Worm (Caenorhabditis elegans): ENCODE measurements around the gene grp-1.

Gene grp-1

ce11 chrIII:8129195-8129594 lies 43.7 kb downstream of the grp-1 start:
- no peak for TF ChIP-seq ceh-88 (GFP tag; IDR thresholded peaks at IDR 0.05)
- TF ChIP-seq hlh-17 (GFP tag; optimal IDR thresholded peaks at IDR 0.05; ENCODE audit: borderline replicate concordance), result no peak
- peak in 1 of 2 experiments; percentile 28 for TF ChIP-seq lsy-2 (tag; optimal IDR thresholded peaks at IDR 0.05)
- no peak for TF ChIP-seq nhr-20 (tag; optimal IDR thresholded peaks at IDR 0.05)
- no peak for TF ChIP-seq tlp-1 (tag; optimal IDR thresholded peaks at IDR 0.05)
- no peak for TF ChIP-seq aly-2 (tag; optimal IDR thresholded peaks at IDR 0.05)
- TF ChIP-seq nhr-19 (GFP tag; conservative IDR thresholded peaks at IDR 0.05), result no peak

DNA sequence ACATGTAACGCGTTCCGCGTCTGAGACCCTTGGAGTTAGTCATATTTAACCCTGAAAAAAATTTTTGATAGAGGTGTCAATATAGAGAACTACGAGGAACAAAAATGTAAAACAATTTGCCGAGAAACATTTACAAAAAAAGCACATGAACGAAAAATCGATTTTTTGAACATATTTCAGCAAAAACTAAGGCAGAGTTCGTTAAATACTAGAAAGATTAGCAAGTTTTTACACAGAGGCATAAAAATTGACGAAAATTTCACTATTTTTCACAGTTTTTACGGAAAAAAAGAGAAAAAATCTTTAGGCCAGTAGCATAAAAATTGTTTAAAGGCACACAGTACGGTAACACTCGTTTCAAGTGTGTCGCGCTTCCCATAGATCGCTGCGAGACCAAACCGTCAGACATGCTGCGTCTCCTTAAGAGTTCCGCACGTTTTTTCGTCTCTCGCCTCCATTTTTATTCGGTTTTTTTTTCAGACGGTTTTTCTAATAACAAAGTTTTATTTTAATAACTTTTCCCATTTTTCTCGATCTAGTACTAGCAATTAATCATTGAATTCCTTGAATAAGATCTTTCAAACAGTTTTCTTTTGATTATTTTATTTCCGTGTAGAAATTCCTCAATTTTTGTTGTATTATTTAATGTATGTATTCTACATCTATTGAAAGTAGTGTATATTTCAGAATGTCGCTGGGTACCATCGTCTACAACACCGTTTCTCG lies 44.8 kb downstream of the grp-1 start, which contains the start of the genes rpl-21 and C14B9.10:
rpl-21 (minus strand) TSS at position 51 of the 726 bp plus-strand sequence.
C14B9.10 (plus strand) TSS at position 676 of the 726 bp plus-strand sequence.
- peak in 2 of 6 experiments; percentile 41 to 73 for TF ChIP-seq elt-3 (tag; optimal IDR thresholded peaks at IDR 0.05)
- TF ChIP-seq fkh-10 (GFP tag; optimal IDR thresholded peaks at IDR 0.05), result no peak
- TF ChIP-seq xbp-1 (tag; optimal IDR thresholded peaks at IDR 0.05), result peak; percentile 81
- TF ChIP-seq nhr-90 (tag; optimal IDR thresholded peaks at IDR 0.05; ENCODE audit: poor library complexity), result peak; percentile 82
- no peak for TF ChIP-seq fkh-4 (tag; optimal IDR thresholded peaks at IDR 0.05; ENCODE audit: borderline replicate concordance)
- TF ChIP-seq nhr-84 (tag; optimal IDR thresholded peaks at IDR 0.05), result no peak
- TF ChIP-seq ceh-63 (GFP tag; optimal IDR thresholded peaks at IDR 0.05), result no peak
- TF ChIP-seq unc-86 (tag; optimal IDR thresholded peaks at IDR 0.05), result peak; percentile 74
- TF ChIP-seq isw-1 (GFP tag; IDR thresholded peaks at IDR 0.05), result peak; percentile 86
- peak; percentile 85 for TF ChIP-seq skn-1 (tag; optimal IDR thresholded peaks at IDR 0.05)
- peak; percentile 47; the same call in 1 of the 2 replicates for TF ChIP-seq ceh-88 (GFP tag; IDR thresholded peaks at IDR 0.05)
- no peak for TF ChIP-seq unc-62 (GFP tag; optimal IDR thresholded peaks at IDR 0.05)
- peak; percentile 87 to 91 for TF ChIP-seq efl-1 (optimal IDR thresholded peaks at IDR 0.05)
- TF ChIP-seq efl-1 (GFP tag; optimal IDR thresholded peaks at IDR 0.05 in 1 of 2), result peak; percentile 77 to 97
- no peak for TF ChIP-seq C34B4.2 (tag; optimal IDR thresholded peaks at IDR 0.05)
- TF ChIP-seq unc-30 (tag; optimal IDR thresholded peaks at IDR 0.05), result no peak
- TF ChIP-seq lin-13 (GFP tag; optimal IDR thresholded peaks at IDR 0.05), result peak; percentile 73
- peak; percentile 92 for TF ChIP-seq nhr-71 (tag; optimal IDR thresholded peaks at IDR 0.05)
- TF ChIP-seq lin-14 (GFP tag; optimal IDR thresholded peaks at IDR 0.05), result peak; percentile 77
- TF ChIP-seq nhr-77 (tag; optimal IDR thresholded peaks at IDR 0.05), result peak; percentile 73
- no peak for TF ChIP-seq mef-2 (tag; optimal IDR thresholded peaks at IDR 0.05)
- TF ChIP-seq pag-3 (tag; optimal IDR thresholded peaks at IDR 0.05; ENCODE audit: borderline replicate concordance, insufficient read depth), result no peak
- peak; percentile 85 for TF ChIP-seq nhr-19 (GFP tag; conservative IDR thresholded peaks at IDR 0.05)
- peak; percentile 64 for TF ChIP-seq grh-1 (GFP tag; IDR thresholded peaks at IDR 0.05)
- no peak for TF ChIP-seq tlp-1 (tag; optimal IDR thresholded peaks at IDR 0.05)
- TF ChIP-seq pax-3 (tag; optimal IDR thresholded peaks at IDR 0.05), result peak; percentile 37
- TF ChIP-seq aha-1 (tag; optimal IDR thresholded peaks at IDR 0.05), result no peak
- TF ChIP-seq F16B12.6 (tag; optimal IDR thresholded peaks at IDR 0.05), result peak; percentile 53
- peak; percentile 83 for TF ChIP-seq aly-2 (tag; optimal IDR thresholded peaks at IDR 0.05)
- peak; percentile 35 for TF ChIP-seq snpc-4 (tag; optimal IDR thresholded peaks at IDR 0.05)
- TF ChIP-seq unc-130 (tag; optimal IDR thresholded peaks at IDR 0.05), result peak; percentile 95
- TF ChIP-seq zag-1 (tag; optimal IDR thresholded peaks at IDR 0.05), result no peak
- TF ChIP-seq fkh-8 (tag; optimal IDR thresholded peaks at IDR 0.05), result peak; percentile 68
- no peak for TF ChIP-seq pqm-1 (tag; optimal IDR thresholded peaks at IDR 0.05)
- no peak for TF ChIP-seq ces-1 (GFP tag; optimal IDR thresholded peaks at IDR 0.05)
- peak; percentile 90 for TF ChIP-seq C16A3.4 (tag; optimal IDR thresholded peaks at IDR 0.05)
- no peak for TF ChIP-seq nhr-12 (tag; optimal IDR thresholded peaks at IDR 0.05)
- TF ChIP-seq efl-3 (GFP tag; optimal IDR thresholded peaks at IDR 0.05), result no peak
- no peak for TF ChIP-seq sptf-1 (tag; optimal IDR thresholded peaks at IDR 0.05)
- TF ChIP-seq irx-1 (tag; optimal IDR thresholded peaks at IDR 0.05), result peak; percentile 56
- peak; percentile 69 for TF ChIP-seq lin-39 (tag; optimal IDR thresholded peaks at IDR 0.05)
- TF ChIP-seq vab-15 (tag; optimal IDR thresholded peaks at IDR 0.05), result no peak
- peak; percentile 86 for TF ChIP-seq rnt-1 (tag; optimal IDR thresholded peaks at IDR 0.05)
- no peak for TF ChIP-seq nhr-28 (tag; optimal IDR thresholded peaks at IDR 0.05)
- peak; percentile 86 for TF ChIP-seq mep-1 (tag; optimal IDR thresholded peaks at IDR 0.05)
- TF ChIP-seq ceh-8 (GFP tag; optimal IDR thresholded peaks at IDR 0.05), result no peak
- TF ChIP-seq alr-1 (tag; optimal IDR thresholded peaks at IDR 0.05; ENCODE audit: borderline replicate concordance), result no peak

All from whole organism, L1 larva.